Fruit fly (Drosophila melanogaster) whole organism, embryonic: ENCODE results near the gene dj-1beta.

ENCODE experiments used
- Antp ChIP-seq: fragments of 200-800 bp; sonication (Bioruptor generic); optimal IDR thresholded peaks from 3 replicates; lab custom pipeline; 2016; ENCODE audit warnings: missing biosample characterization, missing genetic modification characterization
- B-H1 ChIP-seq: fragments of 200-800 bp; sonication (Bioruptor generic); IDR thresholded peaks from 3 replicates; pipeline ENCODE4 v1.3.6; 2022; ENCODE audit warnings: missing biosample characterization, missing genetic modification characterization
- CG10366 ChIP-seq: fragments of 200-800 bp; sonication (Bioruptor generic); IDR thresholded peaks from 2 replicates; pipeline ENCODE4 v1.3.6; 2022; ENCODE audit warnings: missing biosample characterization, missing genetic modification characterization
- CG10654 ChIP-seq: fragments of 200-800 bp; sonication (Bioruptor generic); optimal IDR thresholded peaks from 2 replicates; lab custom pipeline; 2016; ENCODE audit warnings: missing biosample characterization, missing genetic modification characterization
- CG11504 ChIP-seq: fragments of 200-800 bp; sonication (Bioruptor generic); optimal IDR thresholded peaks from 3 replicates; lab custom pipeline; 2019; ENCODE audit warnings: missing biosample characterization, mild to moderate bottlenecking, missing genetic modification characterization, moderate library complexity
- CG11723 ChIP-seq: fragments of 200-800 bp; sonication (Bioruptor generic); optimal IDR thresholded peaks from 2 replicates; lab custom pipeline; 2017; ENCODE audit warnings: missing biosample characterization, mild to moderate bottlenecking, missing genetic modification characterization
- CG12155 ChIP-seq: fragments of 200-800 bp; sonication (Bioruptor generic); optimal IDR thresholded peaks from 3 replicates; lab custom pipeline; 2016; ENCODE audit warnings: missing biosample characterization, missing genetic modification characterization
- CG12659 ChIP-seq: fragments of 200-800 bp; sonication (Bioruptor generic); optimal IDR thresholded peaks from 3 replicates; lab custom pipeline; 2017; ENCODE audit warnings: mild to moderate bottlenecking, missing biosample characterization, missing genetic modification reagents, missing genetic modification characterization
- CG16779 ChIP-seq: fragments of 200-800 bp; sonication (Bioruptor generic); IDR thresholded peaks from 2 replicates; pipeline ENCODE4 v1.3.6; 2022; ENCODE audit warnings: missing biosample characterization, missing genetic modification characterization
- CG17568 ChIP-seq: fragments of 200-800 bp; sonication (Bioruptor generic); optimal IDR thresholded peaks from 2 replicates; lab custom pipeline; 2018; ENCODE audit warnings: missing biosample characterization, mild to moderate bottlenecking, missing genetic modification characterization, moderate library complexity
- CG2678 ChIP-seq: fragments of 200-800 bp; sonication (Bioruptor generic); optimal IDR thresholded peaks from 3 replicates; lab custom pipeline; 2019; ENCODE audit warnings: missing biosample characterization, mild to moderate bottlenecking, missing genetic modification characterization, moderate library complexity
- CG2889 ChIP-seq: fragments of 200-800 bp; sonication (Bioruptor generic); IDR thresholded peaks from 3 replicates; pipeline ENCODE4 v1.3.6; 2022; ENCODE audit warnings: missing biosample characterization, missing genetic modification characterization
- CG30431 ChIP-seq: fragments of 200-800 bp; sonication (Bioruptor generic); optimal IDR thresholded peaks from 2 replicates; lab custom pipeline; 2017; ENCODE audit warnings: missing biosample characterization, missing genetic modification characterization
- CG32767 ChIP-seq: fragments of 200-800 bp; sonication (Bioruptor generic); IDR thresholded peaks from 2 replicates; pipeline ENCODE4 v1.3.6; 2022; ENCODE audit warnings: missing biosample characterization, missing genetic modification characterization
- CG34224 ChIP-seq: fragments of 200-800 bp; sonication (Bioruptor generic); IDR thresholded peaks from 3 replicates; pipeline ENCODE4 v1.3.6; 2022; ENCODE audit warnings: missing biosample characterization, missing genetic modification characterization; ENCODE audit not compliant: partially characterized antibody
- CG9609 ChIP-seq: fragments of 200-800 bp; sonication (Bioruptor generic); optimal IDR thresholded peaks from 3 replicates; lab custom pipeline; 2016; ENCODE audit warnings: missing biosample characterization, missing genetic modification characterization
- CG9797 ChIP-seq: fragments of 200-800 bp; sonication (Bioruptor generic); optimal IDR thresholded peaks from 3 replicates; lab custom pipeline; 2018; ENCODE audit warnings: missing biosample characterization, mild to moderate bottlenecking, missing genetic modification characterization
- Camta ChIP-seq: fragments of 200-800 bp; sonication (Bioruptor generic); optimal IDR thresholded peaks from 2 replicates; lab custom pipeline; 2016; ENCODE audit warnings: missing biosample characterization, missing genetic modification characterization
- CoRest ChIP-seq: fragments of 200-800 bp; sonication (Bioruptor generic); optimal IDR thresholded peaks from 3 replicates; lab custom pipeline; 2018; ENCODE audit warnings: missing biosample characterization, mild to moderate bottlenecking, missing genetic modification characterization, moderate library complexity
- D19A ChIP-seq: fragments of 200-800 bp; optimal IDR thresholded peaks from 3 replicates; lab custom pipeline; 2019; ENCODE audit warnings: missing biosample characterization, mild to moderate bottlenecking, missing genetic modification characterization, moderate library complexity
- Dip3 ChIP-seq: fragments of 200-800 bp; sonication (Bioruptor generic); optimal IDR thresholded peaks from 3 replicates; lab custom pipeline; 2016; ENCODE audit warnings: missing biosample characterization, missing genetic modification characterization
- Dll ChIP-seq: fragments of 200-800 bp; sonication (Bioruptor generic); IDR thresholded peaks from 4 replicates; pipeline ENCODE4 v1.3.6; 2022; ENCODE audit warnings: missing biosample characterization, missing genetic modification characterization; ENCODE audit not compliant: partially characterized antibody
- Doc3 ChIP-seq: fragments of 200-800 bp; sonication (Bioruptor generic); IDR thresholded peaks from 3 replicates; pipeline ENCODE4 v1.3.6; 2022; ENCODE audit warnings: missing biosample characterization, missing genetic modification characterization; ENCODE audit not compliant: partially characterized antibody
- E2f1 ChIP-seq: fragments of 200-800 bp; sonication (Bioruptor generic); IDR thresholded peaks from 2 replicates; pipeline ENCODE4 v1.3.6; 2022; ENCODE audit warnings: missing biosample characterization, missing genetic modification characterization
- Eip74EF ChIP-seq, 2 experiments: fragments of 200-800 bp in 1 of 2; fragments of >200 bp in 1 of 2; sonication (Bioruptor generic) in 1 of 2; optimal IDR thresholded peaks; 2 replicates each; lab custom pipeline; 2017 to 2019; ENCODE audit warnings: missing biosample characterization in 2 of 2, missing genetic modification characterization in 2 of 2, mild to moderate bottlenecking in 1 of 2, moderate library complexity in 1 of 2
- Ets65A ChIP-seq: fragments of 200-800 bp; sonication (Bioruptor generic); peaks from one replicate; lab custom pipeline; 2016; ENCODE audit warnings: missing biosample characterization, missing genetic modification characterization
- GATAe ChIP-seq: fragments of 200-800 bp; sonication (Bioruptor generic); conservative IDR thresholded peaks from 2 replicates; pipeline ENCODE4 v1.3.6; 2022; ENCODE audit warnings: missing biosample characterization, missing genetic modification characterization
- Hand ChIP-seq: fragments of 200-800 bp; sonication (Bioruptor generic); optimal IDR thresholded peaks from 2 replicates; lab custom pipeline; 2017; ENCODE audit warnings: mild to moderate bottlenecking, missing biosample characterization, missing genetic modification reagents, missing genetic modification characterization
- Hr3 ChIP-seq: fragments of 200-800 bp; sonication (Bioruptor generic); optimal IDR thresholded peaks from 3 replicates; lab custom pipeline; 2016; ENCODE audit warnings: missing biosample characterization, missing genetic modification characterization
- Hr51 ChIP-seq, 2 experiments: fragments of 200-800 bp; sonication (Bioruptor generic); optimal IDR thresholded peaks; 2 replicates in 1 of 2; 3 replicates in 1 of 2; lab custom pipeline; 2016 to 2018; ENCODE audit warnings: missing biosample characterization in 2 of 2, missing genetic modification characterization in 2 of 2, mild to moderate bottlenecking in 1 of 2, moderate library complexity in 1 of 2
- Max ChIP-seq: fragments of 200-800 bp; sonication (Bioruptor generic); optimal IDR thresholded peaks from 2 replicates; lab custom pipeline; 2016; ENCODE audit warnings: missing biosample characterization, mild to moderate bottlenecking, missing genetic modification characterization
- Sry-δ ChIP-seq: fragments of 200-800 bp; sonication (Bioruptor generic); optimal IDR thresholded peaks from 2 replicates; lab custom pipeline; 2016; ENCODE audit warnings: missing biosample characterization, missing genetic modification characterization
- Tbp ChIP-seq: fragments of >200 bp; optimal IDR thresholded peaks from 2 replicates; lab custom pipeline; 2018; ENCODE audit warnings: missing biosample characterization, missing genetic modification characterization
- amos ChIP-seq: fragments of 200-800 bp; sonication (Bioruptor generic); IDR thresholded peaks from 2 replicates; pipeline ENCODE4 v1.3.6; 2022; ENCODE audit warnings: missing biosample characterization, missing genetic modification characterization; ENCODE audit not compliant: partially characterized antibody
- aop ChIP-seq: fragments of 200-800 bp; sonication (Bioruptor generic); IDR thresholded peaks from 2 replicates; pipeline ENCODE4 v1.3.6; 2022; ENCODE audit warnings: missing biosample characterization, missing genetic modification characterization
- corto ChIP-seq: fragments of 200-800 bp; sonication (Bioruptor generic); optimal IDR thresholded peaks from 2 replicates; lab custom pipeline; 2016; ENCODE audit warnings: missing biosample characterization, mild to moderate bottlenecking, missing genetic modification characterization, moderate library complexity
- fru ChIP-seq: fragments of >200 bp; optimal IDR thresholded peaks from 2 replicates; lab custom pipeline; 2017
- fu2 ChIP-seq: fragments of 200-800 bp; sonication (Bioruptor generic); optimal IDR thresholded peaks from 2 replicates; lab custom pipeline; 2016; ENCODE audit warnings: missing biosample characterization, missing genetic modification characterization
- ken ChIP-seq: fragments of 200-800 bp; sonication (Bioruptor generic); IDR thresholded peaks from 3 replicates; pipeline ENCODE4 v1.3.6; 2022; ENCODE audit warnings: missing biosample characterization, missing genetic modification characterization
- kni ChIP-seq: fragments of 200-800 bp; sonication (Bioruptor generic); optimal IDR thresholded peaks from 3 replicates; lab custom pipeline; 2017; ENCODE audit warnings: mild to moderate bottlenecking, missing biosample characterization, missing genetic modification reagents, missing genetic modification characterization
- lov ChIP-seq, 2 experiments: fragments of 200-800 bp in 1 of 2; fragments of >200 bp in 1 of 2; sonication (Bioruptor generic) in 1 of 2; IDR thresholded peaks in 1 of 2; optimal IDR thresholded peaks in 1 of 2; 2 replicates in 1 of 2; 3 replicates in 1 of 2; pipeline versions ENCODE4 v1.3.6 to Lab custom; 2017 to 2022; ENCODE audit warnings: missing biosample characterization in 1 of 2, missing genetic modification characterization in 1 of 2
- mirr ChIP-seq: fragments of 200-800 bp; sonication (Bioruptor generic); optimal IDR thresholded peaks from 3 replicates; lab custom pipeline; 2018; ENCODE audit warnings: missing biosample characterization, mild to moderate bottlenecking, missing genetic modification characterization
- prd ChIP-seq, 3 experiments: fragments of >200 bp in 2 of 3; fragments of 200-800 bp in 1 of 3; sonication (Bioruptor generic) in 1 of 3; optimal IDR thresholded peaks in 2 of 3; IDR thresholded peaks in 1 of 3; 2 replicates in 2 of 3; 3 replicates in 1 of 3; pipeline versions ENCODE4 v1.3.6 to Lab custom; 2017 to 2022; ENCODE audit warnings: missing biosample characterization in 1 of 3, missing genetic modification characterization in 1 of 3
- repo ChIP-seq: fragments of 200-800 bp; sonication (Bioruptor generic); optimal IDR thresholded peaks from 2 replicates; lab custom pipeline; 2016; ENCODE audit warnings: missing biosample characterization, missing genetic modification characterization
- tgo ChIP-seq: fragments of 200-800 bp; sonication (Bioruptor generic); IDR thresholded peaks from 3 replicates; pipeline ENCODE4 v1.3.6; 2022; ENCODE audit warnings: missing biosample characterization, missing genetic modification characterization
- tio ChIP-seq: fragments of 200-800 bp; sonication (Bioruptor generic); optimal IDR thresholded peaks from 2 replicates; lab custom pipeline; 2017; ENCODE audit warnings: missing biosample characterization, missing genetic modification characterization, inconsistent platforms
- trem ChIP-seq: fragments of 200-800 bp; optimal IDR thresholded peaks from 3 replicates; lab custom pipeline; 2019; ENCODE audit warnings: missing biosample characterization, mild to moderate bottlenecking, missing genetic modification characterization, moderate library complexity
- vnd ChIP-seq: fragments of 200-800 bp; sonication (Bioruptor generic); IDR thresholded peaks from 3 replicates; pipeline ENCODE4 v1.3.6; 2022; ENCODE audit warnings: missing biosample characterization, missing genetic modification characterization; ENCODE audit not compliant: partially characterized antibody
- zen ChIP-seq: fragments of 200-800 bp; sonication (Bioruptor generic); optimal IDR thresholded peaks from 3 replicates; lab custom pipeline; 2018; ENCODE audit warnings: missing biosample characterization, mild to moderate bottlenecking, missing genetic modification characterization, moderate library complexity

The dj-1beta gene

DNA sequence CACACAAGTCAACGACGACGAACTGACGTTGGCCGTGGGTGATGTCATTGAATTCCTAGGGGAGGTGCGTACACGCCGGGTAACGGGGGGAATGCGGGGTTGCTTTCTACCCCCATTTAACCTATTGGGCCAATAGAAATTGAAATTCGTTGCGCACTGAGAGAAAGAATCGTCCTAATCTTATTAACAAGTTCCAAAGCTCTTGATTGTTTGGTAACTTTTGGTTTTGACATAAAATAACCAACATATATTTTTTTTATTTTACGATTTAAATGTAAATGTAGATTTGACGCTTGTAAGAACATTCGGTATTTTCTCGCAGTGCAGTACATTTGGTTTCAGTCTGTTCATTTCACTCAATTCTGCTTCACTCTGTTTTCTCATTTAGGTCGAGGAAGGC lies 10.3 kb downstream of the dj-1beta start (continued):
- TF ChIP-seq zen (tag; lab: Kevin White, UChicago) (peak; percentile 74), CG32767 (GFP tag; lab: Robert Waterston, UW) (peak; percentile 62), tio (GFP tag; lab: Kevin White, UChicago) (peak; percentile 85), lov (optimal IDR thresholded peaks at IDR 0.05; lab: Kevin White, UChicago) (no peak), lov (GFP tag; IDR thresholded peaks at IDR 0.05; lab: Robert Waterston, UW) (peak; percentile 65; the same call in 1 of the 3 replicates), CG2678 (peak; percentile 91), amos (GFP tag; lab: Robert Waterston, UW) (no peak), vnd (GFP tag; lab: Robert Waterston, UW) (no peak), prd (optimal IDR thresholded peaks at IDR 0.05; lab: Kevin White, UChicago) (no peak), prd (GFP tag; IDR thresholded peaks at IDR 0.05; lab: Robert Waterston, UW) (peak; percentile 77; the same call in 2 of the 3 replicates), CG10366 (GFP tag; lab: Robert Waterston, UW) (peak; percentile 84), Hr51 (GFP tag; optimal IDR thresholded peaks at IDR 0.05; lab: Kevin White, UChicago) (peak; percentile 61 to 91), CG9609 (GFP tag; lab: Kevin White, UChicago) (peak; percentile 68), Antp (GFP tag; lab: Kevin White, UChicago) (peak; percentile 62), CG10654 (peak; percentile 75), Doc3 (no peak), Max (GFP tag; lab: Kevin White, UChicago) (peak; percentile 68), trem (tag; lab: Kevin White, UChicago) (peak; percentile 81), CG30431 (peak; percentile 79), Dll (no peak), CG16779 (no peak), aop (GFP tag; lab: Robert Waterston, UW) (no peak), CG9797 (GFP tag; lab: Kevin White, UChicago) (no peak), Tbp (no peak), repo (GFP tag; lab: Kevin White, UChicago) (peak; percentile 68), B-H1 (GFP tag; lab: Robert Waterston, UW) (peak; percentile 74; the same call in 2 of the 3 replicates), Ets65A (GFP tag; lab: Kevin White, UChicago) (peak; percentile 93), CG17568 (GFP tag; lab: Kevin White, UChicago) (peak; percentile 79), CG2889 (GFP tag; lab: Robert Waterston, UW) (peak; percentile 52; the same call in 1 of the 3 replicates), CoRest (peak; percentile 89), CG34224 (no peak), CG11504 (tag; lab: Kevin White, UChicago) (peak; percentile 90), D19A (tag; lab: Kevin White, UChicago) (peak; percentile 78), Eip74EF (GFP tag; optimal IDR thresholded peaks at IDR 0.05; lab: Kevin White, UChicago) (peak in 1 of 2 experiments; percentile 87), CG12659 (peak; percentile 86), Sry-δ (GFP tag; lab: Kevin White, UChicago) (peak; percentile 23), Hr3 (peak; percentile 86), fu2 (GFP tag; lab: Kevin White, UChicago) (peak; percentile 60), corto (GFP tag; lab: Kevin White, UChicago) (peak; percentile 21), fru (lab: Kevin White, UChicago) (no peak), Dip3 (GFP tag; lab: Kevin White, UChicago) (peak; percentile 59), mirr (GFP tag; lab: Kevin White, UChicago) (no peak), GATAe (GFP tag; lab: Robert Waterston, UW) (no peak), CG12155 (GFP tag; lab: Kevin White, UChicago) (peak; percentile 80), E2f1 (GFP tag; lab: Robert Waterston, UW) (peak; percentile 72), tgo (GFP tag; lab: Robert Waterston, UW) (peak; percentile 76), Hand (GFP tag; lab: Kevin White, UChicago) (peak; percentile 74), Camta (GFP tag; lab: Kevin White, UChicago) (peak; percentile 74), CG11723 (GFP tag; lab: Kevin White, UChicago) (peak; percentile 57), ken (GFP tag; lab: Robert Waterston, UW) (peak; percentile 70; the same call in 2 of the 3 replicates), kni (GFP tag; lab: Kevin White, UChicago) (peak; percentile 27)
